Worm (Caenorhabditis elegans): ENCODE results near the gene mrpl-40.

mrpl-40 gene

DNA sequence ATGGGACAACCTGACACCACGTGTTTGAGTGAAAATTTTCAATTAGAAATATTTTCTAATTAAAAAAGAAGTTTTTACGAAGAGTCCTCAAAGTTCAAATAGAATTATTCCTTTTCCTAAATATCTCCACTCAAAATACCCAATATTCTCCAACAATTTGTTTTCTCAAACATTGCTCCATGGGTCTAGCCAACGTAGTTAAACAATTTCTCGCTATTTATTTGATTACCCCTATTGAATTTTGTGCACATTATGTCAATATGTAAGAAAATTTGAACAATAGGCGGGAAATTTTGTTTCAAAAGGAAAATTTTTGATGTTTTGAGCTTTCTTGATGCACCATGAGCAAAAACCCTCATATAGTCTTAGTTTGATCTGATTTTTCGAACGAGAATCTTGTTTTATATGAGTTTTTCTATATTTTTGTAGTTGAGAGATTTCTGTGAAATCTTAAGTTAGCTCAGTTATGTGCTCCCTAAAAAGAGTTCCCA lies 24.9 kb upstream of the mrpl-40 start:
- TF ChIP-seq ztf-4 (tag; optimal IDR thresholded peaks at IDR 0.05) = peak; percentile 85
- no peak for TF ChIP-seq mdl-1 (tag; optimal IDR thresholded peaks at IDR 0.05)
- TF ChIP-seq mab-5 (tag; optimal IDR thresholded peaks at IDR 0.05) = peak; percentile 6
- TF ChIP-seq unc-55 (GFP tag; optimal IDR thresholded peaks at IDR 0.05) = peak; percentile 37
- no peak for TF ChIP-seq ztf-11 (tag; optimal IDR thresholded peaks at IDR 0.05)
- TF ChIP-seq C34F6.9 (tag; optimal IDR thresholded peaks at IDR 0.05) = peak; percentile 57
- no peak for TF ChIP-seq peb-1 (tag; optimal IDR thresholded peaks at IDR 0.05)
- TF ChIP-seq lin-13 (GFP tag; optimal IDR thresholded peaks at IDR 0.05) = peak; percentile 63
- peak in 1 of 2 experiments; percentile 84 for TF ChIP-seq lsy-2 (tag; optimal IDR thresholded peaks at IDR 0.05)
- TF ChIP-seq dmd-4 (tag; optimal IDR thresholded peaks at IDR 0.05) = no peak
- peak; percentile 45 for TF ChIP-seq sma-9 (GFP tag; optimal IDR thresholded peaks at IDR 0.05)
- no peak for TF ChIP-seq sma-9 (tag; optimal IDR thresholded peaks at IDR 0.05)
- TF ChIP-seq nhr-25 (tag; optimal IDR thresholded peaks at IDR 0.05) = peak; percentile 48
- no peak for TF ChIP-seq unc-62 (GFP tag; optimal IDR thresholded peaks at IDR 0.05)
- no peak for TF ChIP-seq ceh-82 (tag; optimal IDR thresholded peaks at IDR 0.05)
- TF ChIP-seq sem-4 (tag; optimal IDR thresholded peaks at IDR 0.05) = peak; percentile 65
- 0 out of 2 replicates have a peak, but pooled peaks have one; percentile 69 for TF ChIP-seq ztf-1 (GFP tag; conservative IDR thresholded peaks at IDR 0.05)
- TF ChIP-seq ama-1 (optimal IDR thresholded peaks at IDR 0.05) = peak; percentile 14
- peak; percentile 72 for TF ChIP-seq zag-1 (tag; optimal IDR thresholded peaks at IDR 0.05)
- TF ChIP-seq F13H6.1 (tag; optimal IDR thresholded peaks at IDR 0.05) = no peak
- TF ChIP-seq elt-3 (tag; optimal IDR thresholded peaks at IDR 0.05) = no peak
- no peak for TF ChIP-seq nhr-21 (tag; optimal IDR thresholded peaks at IDR 0.05)
- TF ChIP-seq nhr-129 (tag; optimal IDR thresholded peaks at IDR 0.05) = peak; percentile 68
- TF ChIP-seq crh-2 (tag; optimal IDR thresholded peaks at IDR 0.05) = peak; percentile 47
- peak; percentile 58 for TF ChIP-seq nhr-6 (tag; optimal IDR thresholded peaks at IDR 0.05)
- TF ChIP-seq nhr-11 (tag; optimal IDR thresholded peaks at IDR 0.05) = no peak
- TF ChIP-seq sma-3 (GFP tag; optimal IDR thresholded peaks at IDR 0.05) = peak; percentile 6

DNA sequence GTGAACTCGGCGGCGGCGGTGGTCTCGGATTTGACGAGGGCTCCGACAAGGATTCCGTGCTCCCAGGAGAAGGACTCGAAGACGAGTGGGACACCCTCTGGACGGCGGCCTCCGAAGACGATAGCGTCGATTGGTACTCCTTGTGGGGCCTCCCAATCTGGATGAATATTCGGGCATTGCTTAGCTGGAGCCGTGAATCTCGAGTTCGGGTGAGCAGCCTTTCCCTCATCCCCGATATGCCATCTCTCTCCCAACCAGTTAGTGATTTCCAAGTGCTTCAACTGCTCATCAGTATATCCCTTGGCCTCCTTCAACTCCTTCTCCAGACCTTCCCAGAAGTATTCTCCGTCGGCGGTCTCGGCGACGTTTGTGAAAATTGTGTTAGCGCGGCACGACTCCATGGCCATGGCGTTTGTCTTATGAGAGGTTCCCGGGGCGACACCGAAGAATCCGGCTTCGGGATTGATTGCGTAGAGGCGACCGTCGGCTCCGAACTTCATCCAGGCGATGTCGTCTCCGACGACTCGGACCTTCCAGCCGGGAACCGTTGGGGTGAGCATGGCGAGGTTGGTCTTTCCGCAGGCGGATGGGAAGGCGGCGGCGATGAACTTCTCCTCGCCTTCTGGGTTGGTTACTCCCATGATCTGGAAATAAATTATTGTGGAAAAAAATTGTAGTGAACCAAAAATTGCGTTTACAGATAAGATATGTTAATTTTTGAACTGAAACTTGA lies 23.6 kb upstream of the mrpl-40 start:
- TF ChIP-seq ztf-1 (GFP tag; conservative IDR thresholded peaks at IDR 0.05) = 0 out of 2 replicates have a peak, but pooled peaks have one; percentile 33
- no peak for TF ChIP-seq nhr-237 (tag; optimal IDR thresholded peaks at IDR 0.05)

- TF ChIP-seq C34F6.9 (tag; optimal IDR thresholded peaks at IDR 0.05) (no peak), unc-39 (tag; optimal IDR thresholded peaks at IDR 0.05) (no peak), aly-2 (tag; optimal IDR thresholded peaks at IDR 0.05) (no peak), nhr-23 (tag; optimal IDR thresholded peaks at IDR 0.05) (no peak), lsy-2 (tag; optimal IDR thresholded peaks at IDR 0.05) (peak in 1 of 2 experiments; percentile 29), lin-11 (tag; optimal IDR thresholded peaks at IDR 0.05) (peak; percentile 9), sma-9 (GFP tag; optimal IDR thresholded peaks at IDR 0.05) (no peak), sma-9 (tag; optimal IDR thresholded peaks at IDR 0.05) (no peak), mab-5 (tag; optimal IDR thresholded peaks at IDR 0.05) (no peak), unc-55 (GFP tag; optimal IDR thresholded peaks at IDR 0.05) (no peak), nhr-11 (tag; optimal IDR thresholded peaks at IDR 0.05) (no peak), egl-27 (tag; optimal IDR thresholded peaks at IDR 0.05) (no peak)
These were observed 22.4 kb upstream of the mrpl-40 start for ce11 chrIII:64747-65625.

ce11 chrIII:65626-65937 lies 21.8 kb upstream of the mrpl-40 start:
- no peak for TF ChIP-seq nhr-77 (tag; optimal IDR thresholded peaks at IDR 0.05)
- peak; percentile 54 for TF ChIP-seq F13H6.1 (tag; optimal IDR thresholded peaks at IDR 0.05)
- no peak for TF ChIP-seq lsy-2 (tag; optimal IDR thresholded peaks at IDR 0.05)
- peak; percentile 15 for TF ChIP-seq C34F6.9 (tag; optimal IDR thresholded peaks at IDR 0.05)
- peak; percentile 9 for TF ChIP-seq lin-11 (tag; optimal IDR thresholded peaks at IDR 0.05)
- peak; percentile 63 for TF ChIP-seq nhr-129 (tag; optimal IDR thresholded peaks at IDR 0.05)
- no peak for TF ChIP-seq snpc-4 (tag; optimal IDR thresholded peaks at IDR 0.05)
- TF ChIP-seq sma-9 (GFP tag; optimal IDR thresholded peaks at IDR 0.05) = peak; percentile 44
- no peak for TF ChIP-seq sma-9 (tag; optimal IDR thresholded peaks at IDR 0.05)
- TF ChIP-seq mdl-1 (tag; optimal IDR thresholded peaks at IDR 0.05) = no peak
